Worm (Caenorhabditis elegans) whole organism, L4 larva: Measurements from ENCODE around the gene D1086.9.
A peak's percentile ranks its signal among the peaks of the same experiment; 100 is the strongest.
"Not testable (repeated sequence)": the region's sequence is repeated elsewhere in the genome, so short reads cannot be mapped to it uniquely, and the experiment has no call there.

Experiments
- F10B5.3 ChIP-seq: sonication (generic microtip); optimal IDR thresholded peaks from 2 replicates; lab custom pipeline; 2016; ENCODE audit warnings: mild to moderate bottlenecking, missing genetic modification characterization, missing compliant biosample characterization
- F37D6.2 ChIP-seq: sonication (generic microtip); optimal IDR thresholded peaks from 2 replicates; lab custom pipeline; 2016; ENCODE audit warnings: mild to moderate bottlenecking, missing genetic modification characterization, missing compliant biosample characterization
- F44E2.7 ChIP-seq: fragments of 200-800 bp; sonication (Bioruptor generic); IDR thresholded peaks from 2 replicates; pipeline ENCODE4 v2.1.2; 2022; ENCODE audit warnings: missing genetic modification characterization, missing compliant biosample characterization
- T26A8.4 ChIP-seq: fragments of 200-800 bp; sonication (Bioruptor generic); IDR thresholded peaks from 2 replicates; pipeline ENCODE4 v1.3.6; 2022; ENCODE audit warnings: missing genetic modification characterization, missing compliant biosample characterization
- Y105C5A.15 ChIP-seq: fragments of 200-800 bp; sonication (Bioruptor generic); IDR thresholded peaks from 2 replicates; pipeline ENCODE4 v1.3.6; 2022; ENCODE audit warnings: missing genetic modification characterization, missing compliant biosample characterization
- ama-1 ChIP-seq: fragments of 150-350 bp; optimal IDR thresholded peaks from 2 replicates; lab custom pipeline; 2014; ENCODE audit warnings: inconsistent platforms, mixed read lengths
- ceh-32 ChIP-seq: sonication (generic microtip); optimal IDR thresholded peaks from 2 replicates; lab custom pipeline; 2016; ENCODE audit warnings: mild to moderate bottlenecking, missing genetic modification characterization, missing compliant biosample characterization; ENCODE audit not compliant: poor library complexity
- ceh-44 ChIP-seq: fragments of 200-800 bp; sonication (Bioruptor generic); IDR thresholded peaks from 2 replicates; pipeline ENCODE4 v1.3.6; 2022; ENCODE audit warnings: missing genetic modification reagents, missing genetic modification characterization, missing compliant biosample characterization
- ces-1 ChIP-seq: fragments of 150-350 bp; sonication (generic microtip); optimal IDR thresholded peaks from 4 replicates; lab custom pipeline; 2014; ENCODE audit warnings: missing biosample characterization, missing genetic modification reagents, missing genetic modification characterization
- ctbp-1 ChIP-seq: fragments of 200-800 bp; sonication (Bioruptor generic); IDR thresholded peaks from 2 replicates; pipeline ENCODE4 v1.3.6; 2022; ENCODE audit warnings: missing genetic modification reagents, missing genetic modification characterization, missing compliant biosample characterization
- daf-16 ChIP-seq, 3 experiments: sonication (generic microtip); optimal IDR thresholded peaks; 2 replicates each; lab custom pipeline; 2016 to 2017; ENCODE audit warnings: missing genetic modification characterization in 3 of 3, missing genetic modification reagents in 3 of 3, mild to moderate bottlenecking in 2 of 3, missing compliant biosample characterization in 2 of 3, missing biosample characterization in 1 of 3, moderate library complexity in 1 of 3
- daf-8 ChIP-seq: fragments of 200-800 bp; sonication (Bioruptor generic); IDR thresholded peaks from 2 replicates; pipeline ENCODE4 v1.3.6; 2022; ENCODE audit warnings: missing genetic modification characterization, missing compliant biosample characterization
- dmd-9 ChIP-seq: fragments of 200-800 bp; sonication (Bioruptor generic); IDR thresholded peaks from 2 replicates; pipeline ENCODE4 v1.3.6; 2022; ENCODE audit warnings: missing genetic modification reagents, missing genetic modification characterization, missing compliant biosample characterization
- dpl-1 ChIP-seq: fragments of 150-350 bp; optimal IDR thresholded peaks from 2 replicates; lab custom pipeline; 2014; ENCODE audit warnings: missing biosample characterization, missing genetic modification reagents, missing genetic modification characterization
- gei-8 ChIP-seq: fragments of 200-800 bp; sonication (Bioruptor generic); optimal IDR thresholded peaks from 2 replicates; lab custom pipeline; 2018; ENCODE audit warnings: mild to moderate bottlenecking, missing genetic modification characterization, missing compliant biosample characterization
- hlh-30 ChIP-seq: sonication (generic microtip); optimal IDR thresholded peaks from 2 replicates; lab custom pipeline; 2017; ENCODE audit warnings: antibody characterized with exemption, mild to moderate bottlenecking, missing genetic modification characterization, missing compliant biosample characterization; ENCODE audit not compliant: insufficient read depth
- hmg-1.1 ChIP-seq: fragments of 200-800 bp; sonication (Bioruptor generic); IDR thresholded peaks from 2 replicates; pipeline ENCODE4 v1.3.6; 2022; ENCODE audit warnings: missing genetic modification reagents, missing genetic modification characterization, missing compliant biosample characterization
- lin-13 ChIP-seq: fragments of 150-350 bp; optimal IDR thresholded peaks from 2 replicates; lab custom pipeline; 2014; ENCODE audit warnings: missing biosample characterization, missing genetic modification reagents, missing genetic modification characterization
- lin-29 ChIP-seq: fragments of 200-800 bp; sonication (Bioruptor generic); IDR thresholded peaks from 2 replicates; pipeline ENCODE4 v1.3.6; 2022; ENCODE audit warnings: missing genetic modification reagents, missing genetic modification characterization, missing compliant biosample characterization
- lir-3 ChIP-seq: sonication (generic microtip); optimal IDR thresholded peaks from 2 replicates; lab custom pipeline; 2016; ENCODE audit warnings: mild to moderate bottlenecking, missing genetic modification characterization, missing compliant biosample characterization
- lsy-2 ChIP-seq, 2 experiments: fragments of 150-350 bp in 1 of 2; sonication (generic microtip) in 1 of 2; optimal IDR thresholded peaks; 2 replicates each; lab custom pipeline; 2014 to 2017; ENCODE audit warnings: missing biosample characterization in 2 of 2, missing genetic modification characterization in 2 of 2
- madf-5 ChIP-seq, 2 experiments: fragments of 200-800 bp; sonication (Bioruptor generic); IDR thresholded peaks; 2 replicates each; pipeline ENCODE4 v1.3.6; 2022; ENCODE audit warnings: missing compliant biosample characterization in 2 of 2, missing genetic modification characterization in 2 of 2
- mdl-1 ChIP-seq, 2 experiments: fragments of 150-350 bp in 1 of 2; sonication (generic microtip) in 1 of 2; optimal IDR thresholded peaks; 2 replicates each; lab custom pipeline; 2014 to 2017; ENCODE audit warnings: missing biosample characterization in 2 of 2, missing genetic modification characterization in 2 of 2
- mes-2 ChIP-seq: sonication (generic microtip); optimal IDR thresholded peaks from 2 replicates; lab custom pipeline; 2016; ENCODE audit warnings: missing genotype, mild to moderate bottlenecking, missing genetic modification characterization, missing compliant biosample characterization; ENCODE audit not compliant: poor library complexity, severe bottlenecking
- nhr-10 ChIP-seq: fragments of 150-350 bp; optimal IDR thresholded peaks from 2 replicates; lab custom pipeline; 2014; ENCODE audit warnings: missing biosample characterization, missing genetic modification characterization
- nhr-6 ChIP-seq: fragments of 150-350 bp; optimal IDR thresholded peaks from 2 replicates; lab custom pipeline; 2014; ENCODE audit warnings: missing biosample characterization, missing genetic modification characterization
- nhr-76 ChIP-seq: fragments of 150-350 bp; optimal IDR thresholded peaks from 2 replicates; lab custom pipeline; 2014; ENCODE audit warnings: missing biosample characterization, missing genetic modification characterization
- php-3 ChIP-seq: fragments of 200-800 bp; sonication (Bioruptor generic); IDR thresholded peaks from 2 replicates; pipeline ENCODE4 v1.3.6; 2022; ENCODE audit warnings: missing genetic modification reagents, missing genetic modification characterization, missing compliant biosample characterization
- rbr-2 ChIP-seq: sonication (generic microtip); optimal IDR thresholded peaks from 2 replicates; lab custom pipeline; 2016; ENCODE audit warnings: missing genotype, missing genetic modification characterization, missing compliant biosample characterization
- saeg-2 ChIP-seq: fragments of 200-800 bp; sonication (Bioruptor generic); IDR thresholded peaks from 2 replicates; pipeline ENCODE4 v1.3.6; 2022; ENCODE audit warnings: missing genetic modification reagents, missing genetic modification characterization, missing compliant biosample characterization
- sdz-12 ChIP-seq: fragments of 200-800 bp; sonication (Bioruptor generic); optimal IDR thresholded peaks from 2 replicates; lab custom pipeline; 2018; ENCODE audit warnings: mild to moderate bottlenecking, missing genetic modification characterization, missing compliant biosample characterization
- skn-1 ChIP-seq: fragments of 150-350 bp; optimal IDR thresholded peaks from 2 replicates; lab custom pipeline; 2014; ENCODE audit warnings: missing biosample characterization, missing genetic modification characterization
- snpc-1.2 ChIP-seq: fragments of 200-800 bp; sonication (Bioruptor generic); IDR thresholded peaks from 2 replicates; pipeline ENCODE4 v1.3.6; 2022; ENCODE audit warnings: missing genetic modification reagents, missing genetic modification characterization, missing compliant biosample characterization
- spr-1 ChIP-seq: sonication (generic microtip); optimal IDR thresholded peaks from 2 replicates; lab custom pipeline; 2016; ENCODE audit warnings: mild to moderate bottlenecking, missing genetic modification characterization, missing compliant biosample characterization
- spr-3 ChIP-seq: fragments of 200-800 bp; sonication (Bioruptor generic); optimal IDR thresholded peaks from 2 replicates; lab custom pipeline; 2018; ENCODE audit warnings: mild to moderate bottlenecking, missing genetic modification characterization, missing compliant biosample characterization
- tag-97 ChIP-seq: fragments of 200-800 bp; sonication (Bioruptor generic); IDR thresholded peaks from 2 replicates; pipeline ENCODE4 v1.3.6; 2022; ENCODE audit warnings: missing genetic modification characterization, missing compliant biosample characterization
- tra-1 ChIP-seq: fragments of 200-800 bp; sonication (Bioruptor generic); IDR thresholded peaks from 2 replicates; pipeline ENCODE4 v1.3.6; 2022; ENCODE audit warnings: missing genetic modification reagents, missing genetic modification characterization, missing compliant biosample characterization
- unc-62 ChIP-seq, 3 experiments: fragments of 150-350 bp in 1 of 3; sonication (generic microtip); optimal IDR thresholded peaks in 2 of 3; peaks in 1 of 3; 1 replicate in 1 of 3; 2 replicates in 2 of 3; lab custom pipeline; 2014 to 2017; ENCODE audit warnings: missing biosample characterization in 3 of 3, missing genetic modification characterization in 3 of 3, missing genetic modification reagents in 3 of 3, missing genotype in 1 of 3
- vab-7 ChIP-seq: fragments of 200-800 bp; sonication (Bioruptor generic); IDR thresholded peaks from 2 replicates; pipeline ENCODE4 v1.3.6; 2022; ENCODE audit warnings: missing genetic modification reagents, missing genetic modification characterization, missing compliant biosample characterization
- zip-11 ChIP-seq: fragments of 200-800 bp; sonication (Bioruptor generic); IDR thresholded peaks from 2 replicates; pipeline ENCODE4 v1.3.6; 2022; ENCODE audit warnings: missing genetic modification characterization, missing compliant biosample characterization
- zip-2 ChIP-seq: fragments of 150-350 bp; optimal IDR thresholded peaks from 2 replicates; lab custom pipeline; 2014; ENCODE audit warnings: missing biosample characterization, missing genetic modification characterization

The D1086.9 gene

DNA sequence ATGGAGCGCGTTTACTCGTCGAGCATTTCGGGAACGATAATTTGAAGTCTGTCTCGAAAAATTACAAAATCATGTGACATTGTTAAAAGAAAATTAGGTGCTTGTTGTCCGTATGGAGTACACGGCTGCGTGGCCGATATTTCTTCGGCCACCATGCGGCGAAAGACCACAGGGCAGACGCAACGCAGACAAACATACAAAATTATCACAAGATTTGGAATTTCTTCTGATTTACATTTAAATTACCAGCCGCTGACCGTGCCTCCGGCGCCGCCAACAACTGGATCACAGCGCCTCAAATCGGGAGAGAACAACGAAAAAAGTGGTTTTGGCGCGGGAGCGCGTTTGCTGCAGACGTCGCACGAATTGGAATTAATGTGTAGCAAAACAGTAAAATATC lies 49.0 kb upstream of the D1086.9 start (continued):
- TF ChIP-seq daf-16 (GFP tag; optimal IDR thresholded peaks at IDR 0.05; lab: Kevin White, UChicago) (peak; percentile 28 to 38), daf-16 (tag; optimal IDR thresholded peaks at IDR 0.05; lab: Kevin White, UChicago) (peak; percentile 43), ces-1 (GFP tag; lab: Kevin White, UChicago) (peak; percentile 69), unc-62 (GFP tag; optimal IDR thresholded peaks at IDR 0.05 in 1 of 2; lab: Kevin White, UChicago) (peak in 1 of 2 experiments; percentile 99), lsy-2 (tag; optimal IDR thresholded peaks at IDR 0.05; lab: Kevin White, UChicago) (peak; percentile 42 to 93), ctbp-1 (peak; percentile 98), nhr-6 (tag; lab: Kevin White, UChicago) (peak; percentile 87), php-3 (GFP tag; lab: Robert Waterston, UW) (peak; percentile 97), F37D6.2 (peak; percentile 91), Y105C5A.15 (peak; percentile 89; the same call in 1 of the 2 replicates), hmg-1.1 (GFP tag; lab: Robert Waterston, UW) (peak; percentile 92), ceh-32 (tag; lab: Kevin White, UChicago) (peak; percentile 59), skn-1 (tag; lab: Kevin White, UChicago) (peak; percentile 51), ceh-44 (GFP tag; lab: Robert Waterston, UW) (peak; percentile 96), gei-8 (peak; percentile 53), zip-2 (tag; lab: Kevin White, UChicago) (peak; percentile 69), rbr-2 (tag; lab: Kevin White, UChicago) (peak; percentile 92), spr-3 (peak; percentile 57), nhr-76 (tag; lab: Kevin White, UChicago) (peak; percentile 65), lin-13 (peak; percentile 80), saeg-2 (GFP tag; lab: Robert Waterston, UW) (peak; percentile 95), lir-3 (tag; lab: Kevin White, UChicago) (peak; percentile 26), T26A8.4 (peak; percentile 97), F44E2.7 (peak; percentile 86), F10B5.3 (tag; lab: Kevin White, UChicago) (peak; percentile 18), snpc-1.2 (0 out of 2 replicates have a peak, but pooled peaks have one; percentile 41), madf-5 (GFP tag; IDR thresholded peaks at IDR 0.05; lab: Robert Waterston, UW) (peak; percentile 55 to 97; a peak in 3 of 4 replicates), mes-2 (tag; lab: Kevin White, UChicago) (peak; percentile 100), lin-29 (GFP tag; lab: Robert Waterston, UW) (peak; percentile 83), tra-1 (GFP tag; lab: Robert Waterston, UW) (peak; percentile 98), zip-11 (GFP tag; lab: Robert Waterston, UW) (0 out of 2 replicates have a peak, but pooled peaks have one; percentile 34), tag-97 (GFP tag; lab: Robert Waterston, UW) (peak; percentile 93), hlh-30 (tag; lab: Kevin White, UChicago) (peak; percentile 98), spr-1 (tag; lab: Kevin White, UChicago) (peak; percentile 84), dmd-9 (GFP tag; lab: Robert Waterston, UW) (peak; percentile 99), vab-7 (peak; percentile 94), daf-8 (GFP tag; lab: Robert Waterston, UW) (0 out of 2 replicates have a peak, but pooled peaks have one; percentile 28), nhr-10 (peak; percentile 35), dpl-1 (peak; percentile 90), mdl-1 (tag; optimal IDR thresholded peaks at IDR 0.05; lab: Kevin White, UChicago) (peak in 1 of 2 experiments; percentile 40), sdz-12 (peak; percentile 85)
- TF ChIP-seq unc-62 (tag; optimal IDR thresholded peaks at IDR 0.05; lab: Kevin White, UChicago), result not testable (repeated sequence)

DNA sequence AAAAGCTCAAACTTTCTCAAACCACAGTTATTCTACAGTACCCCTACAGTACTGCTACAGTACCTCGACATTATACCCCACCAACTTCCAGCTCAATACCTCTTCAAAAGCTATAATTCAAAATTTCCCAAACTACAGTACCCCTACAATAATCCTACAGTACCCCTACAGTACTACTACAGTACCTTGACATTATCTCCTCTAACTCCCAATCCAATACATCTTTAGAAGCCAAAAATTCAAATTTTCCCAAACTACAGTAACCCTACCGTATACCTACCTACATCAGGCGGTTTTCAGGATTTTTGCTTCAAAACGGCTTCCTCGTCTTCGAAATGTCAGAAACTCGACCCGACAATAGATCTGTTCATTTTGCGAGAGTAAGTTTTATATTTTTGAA lies 46.5 kb upstream of the D1086.9 start, which contains the start of gene F58D12.3:
F58D12.3 (plus strand) TSS at position 301 of the 400 bp plus-strand sequence.
- TF ChIP-seq unc-62 (GFP tag; optimal IDR thresholded peaks at IDR 0.05 in 1 of 2; lab: Kevin White, UChicago), result peak in 1 of 2 experiments; percentile 32
- TF ChIP-seq unc-62 (tag; optimal IDR thresholded peaks at IDR 0.05; lab: Kevin White, UChicago), result no peak
- no peak for TF ChIP-seq ama-1 (lab: Kevin White, UChicago)
